Fruit fly (Drosophila melanogaster) whole organism, embryonic: ENCODE measurements around the gene Nf-YC.

Source experiments
- B-H2 ChIP-seq: fragments of 200-800 bp; sonication (Bioruptor generic); optimal IDR thresholded peaks from 2 replicates; lab custom pipeline; 2018; ENCODE audit warnings: missing biosample characterization, mild to moderate bottlenecking, missing genetic modification characterization
- Bdp1 ChIP-seq: fragments of 200-800 bp; sonication (Bioruptor generic); optimal IDR thresholded peaks from 3 replicates; lab custom pipeline; 2016; ENCODE audit warnings: missing biosample characterization, missing genetic modification characterization
- CG1024 ChIP-seq: fragments of 200-800 bp; sonication (Bioruptor generic); IDR thresholded peaks from 2 replicates; pipeline ENCODE4 v1.3.6; 2022; ENCODE audit warnings: missing biosample characterization, missing genetic modification characterization
- CG10321 ChIP-seq: fragments of 200-800 bp; sonication (Bioruptor generic); IDR thresholded peaks from 2 replicates; pipeline ENCODE4 v1.3.6; 2022; ENCODE audit warnings: missing biosample characterization, missing genetic modification characterization
- CG1603 ChIP-seq: fragments of 200-800 bp; sonication (Bioruptor generic); optimal IDR thresholded peaks from 2 replicates; lab custom pipeline; 2019; ENCODE audit warnings: missing biosample characterization, mild to moderate bottlenecking, missing genetic modification characterization, moderate library complexity
- CG17802 ChIP-seq: fragments of 200-800 bp; sonication (Bioruptor generic); optimal IDR thresholded peaks from 2 replicates; lab custom pipeline; 2018; ENCODE audit warnings: missing biosample characterization, mild to moderate bottlenecking, missing genetic modification characterization, moderate library complexity
- CG17829 ChIP-seq: fragments of 200-800 bp; optimal IDR thresholded peaks from 2 replicates; lab custom pipeline; 2019; ENCODE audit warnings: missing biosample characterization, mild to moderate bottlenecking, missing genetic modification characterization, moderate library complexity
- CG1832 ChIP-seq: fragments of 200-800 bp; sonication (Bioruptor generic); optimal IDR thresholded peaks from 2 replicates; lab custom pipeline; 2017; ENCODE audit warnings: missing biosample characterization, mild to moderate bottlenecking, missing genetic modification characterization, inconsistent platforms
- CG18476 ChIP-seq: fragments of 200-800 bp; sonication (Bioruptor generic); optimal IDR thresholded peaks from 2 replicates; lab custom pipeline; 2016; ENCODE audit warnings: missing biosample characterization, mild to moderate bottlenecking, missing genetic modification characterization
- CG18764 ChIP-seq: fragments of 200-800 bp; sonication (Bioruptor generic); optimal IDR thresholded peaks from 3 replicates; lab custom pipeline; 2016; ENCODE audit warnings: missing biosample characterization, missing genetic modification characterization
- CG2202 ChIP-seq: fragments of 200-800 bp; sonication (Bioruptor generic); optimal IDR thresholded peaks from 2 replicates; lab custom pipeline; 2018; ENCODE audit warnings: missing biosample characterization, mild to moderate bottlenecking, missing genetic modification characterization
- CG34224 ChIP-seq: fragments of 200-800 bp; sonication (Bioruptor generic); IDR thresholded peaks from 3 replicates; pipeline ENCODE4 v1.3.6; 2022; ENCODE audit warnings: missing biosample characterization, missing genetic modification characterization; ENCODE audit not compliant: partially characterized antibody
- CG3995 ChIP-seq: fragments of 200-800 bp; sonication (Bioruptor generic); optimal IDR thresholded peaks from 3 replicates; lab custom pipeline; 2016; ENCODE audit warnings: missing biosample characterization, missing genetic modification characterization
- CG4730 ChIP-seq: fragments of 200-800 bp; sonication (Bioruptor generic); IDR thresholded peaks from 2 replicates; pipeline ENCODE4 v1.3.6; 2022; ENCODE audit warnings: missing biosample characterization, missing genetic modification characterization
- CG5180 ChIP-seq: fragments of 200-800 bp; sonication (Bioruptor generic); optimal IDR thresholded peaks from 3 replicates; lab custom pipeline; 2017; ENCODE audit warnings: missing biosample characterization, missing genetic modification characterization, mild to moderate bottlenecking, moderate library complexity, missing genetic modification reagents
- CG5953 ChIP-seq: fragments of 200-800 bp; sonication (Bioruptor generic); IDR thresholded peaks from 2 replicates; pipeline ENCODE4 v1.3.6; 2022; ENCODE audit warnings: missing biosample characterization, missing genetic modification characterization
- CkIIα-i1 ChIP-seq: fragments of 200-800 bp; sonication (Bioruptor generic); IDR thresholded peaks from 2 replicates; pipeline ENCODE4 v1.3.6; 2022; ENCODE audit warnings: missing biosample characterization, missing genetic modification characterization
- Dfd ChIP-seq, 2 experiments: fragments of >200 bp; optimal IDR thresholded peaks; 2 replicates each; lab custom pipeline; 2017; ENCODE audit warnings: missing biosample characterization in 2 of 2, missing genetic modification characterization in 2 of 2
- Dll ChIP-seq: fragments of 200-800 bp; sonication (Bioruptor generic); IDR thresholded peaks from 4 replicates; pipeline ENCODE4 v1.3.6; 2022; ENCODE audit warnings: missing biosample characterization, missing genetic modification characterization; ENCODE audit not compliant: partially characterized antibody
- Dref ChIP-seq: fragments of 200-800 bp; sonication (Bioruptor generic); IDR thresholded peaks from 2 replicates; pipeline ENCODE4 v1.3.6; 2022; ENCODE audit warnings: missing biosample characterization, missing genetic modification characterization
- Gsc ChIP-seq: fragments of 200-800 bp; sonication (Bioruptor generic); IDR thresholded peaks from 2 replicates; pipeline ENCODE4 v1.3.6; 2022; ENCODE audit warnings: missing biosample characterization, missing genetic modification characterization
- HHEX ChIP-seq: fragments of 200-800 bp; sonication (Bioruptor generic); optimal IDR thresholded peaks from 3 replicates; lab custom pipeline; 2017; ENCODE audit warnings: missing biosample characterization, mild to moderate bottlenecking, missing genetic modification characterization, missing genetic modification reagents
- HLHmδ ChIP-seq: fragments of 200-800 bp; sonication (Bioruptor generic); optimal IDR thresholded peaks from 2 replicates; lab custom pipeline; 2018; ENCODE audit warnings: missing biosample characterization, mild to moderate bottlenecking, missing genetic modification characterization, moderate library complexity
- MBD-R2 ChIP-seq: fragments of 200-800 bp; sonication (Bioruptor generic); IDR thresholded peaks from 2 replicates; pipeline ENCODE4 v1.3.6; 2022; ENCODE audit warnings: missing biosample characterization, missing genetic modification characterization
- PHDP ChIP-seq: fragments of 200-800 bp; sonication (Bioruptor generic); optimal IDR thresholded peaks from 3 replicates; lab custom pipeline; 2018; ENCODE audit warnings: missing biosample characterization, mild to moderate bottlenecking, missing genetic modification characterization, moderate library complexity
- Sry-β ChIP-seq: fragments of 200-800 bp; sonication (Bioruptor generic); optimal IDR thresholded peaks from 2 replicates; lab custom pipeline; 2018; ENCODE audit warnings: missing biosample characterization, mild to moderate bottlenecking, missing genetic modification characterization, moderate library complexity
- Tbp ChIP-seq: fragments of >200 bp; optimal IDR thresholded peaks from 2 replicates; lab custom pipeline; 2018; ENCODE audit warnings: missing biosample characterization, missing genetic modification characterization
- abd-A ChIP-seq: fragments of 200-800 bp; sonication (Bioruptor generic); optimal IDR thresholded peaks from 3 replicates; lab custom pipeline; 2019; ENCODE audit warnings: missing biosample characterization, mild to moderate bottlenecking, missing genetic modification characterization, moderate library complexity
- br ChIP-seq: fragments of >200 bp; optimal IDR thresholded peaks from 2 replicates; lab custom pipeline; 2017
- cas ChIP-seq: fragments of 200-800 bp; sonication (Bioruptor generic); IDR thresholded peaks from 2 replicates; pipeline ENCODE4 v1.3.6; 2022; ENCODE audit warnings: missing biosample characterization, missing genetic modification characterization
- danr ChIP-seq: fragments of 200-800 bp; sonication (Bioruptor generic); IDR thresholded peaks from 2 replicates; pipeline ENCODE4 v1.3.6; 2022; ENCODE audit warnings: missing biosample characterization, missing genetic modification characterization
- dmrt11E ChIP-seq: fragments of 200-800 bp; sonication (Bioruptor generic); optimal IDR thresholded peaks from 3 replicates; lab custom pipeline; 2018; ENCODE audit warnings: missing biosample characterization, mild to moderate bottlenecking, missing genetic modification characterization, moderate library complexity
- eve ChIP-seq, 2 experiments: fragments of >200 bp; optimal IDR thresholded peaks; 2 replicates each; lab custom pipeline; 2017; ENCODE audit warnings: missing biosample characterization in 2 of 2, missing genetic modification characterization in 2 of 2
- exex ChIP-seq: fragments of 200-800 bp; sonication (Bioruptor generic); optimal IDR thresholded peaks from 4 replicates; lab custom pipeline; 2018; ENCODE audit warnings: missing biosample characterization, mild to moderate bottlenecking, missing genetic modification characterization, moderate library complexity
- eyg ChIP-seq: fragments of 200-800 bp; sonication (Bioruptor generic); optimal IDR thresholded peaks from 3 replicates; lab custom pipeline; 2016; ENCODE audit warnings: missing biosample characterization, missing genetic modification characterization
- fd3F ChIP-seq: fragments of 200-800 bp; sonication (Bioruptor generic); optimal IDR thresholded peaks from 2 replicates; lab custom pipeline; 2018; ENCODE audit warnings: missing biosample characterization, mild to moderate bottlenecking, missing genetic modification characterization, moderate library complexity
- fd96Cb ChIP-seq: fragments of 200-800 bp; sonication (Bioruptor generic); optimal IDR thresholded peaks from 2 replicates; lab custom pipeline; 2018; ENCODE audit warnings: missing biosample characterization, mild to moderate bottlenecking, missing genetic modification characterization, moderate library complexity
- hth ChIP-seq: fragments of >200 bp; optimal IDR thresholded peaks from 2 replicates; lab custom pipeline; 2017; ENCODE audit warnings: inconsistent platforms
- ind ChIP-seq: fragments of 200-800 bp; sonication (Bioruptor generic); optimal IDR thresholded peaks from 3 replicates; lab custom pipeline; 2016; ENCODE audit warnings: missing biosample characterization, missing genetic modification characterization
- knrl ChIP-seq: fragments of 200-800 bp; sonication (Bioruptor generic); IDR thresholded peaks from 3 replicates; pipeline ENCODE4 v1.3.6; 2022; ENCODE audit warnings: missing biosample characterization, missing genetic modification characterization; ENCODE audit not compliant: partially characterized antibody
- mirr ChIP-seq: fragments of 200-800 bp; sonication (Bioruptor generic); optimal IDR thresholded peaks from 3 replicates; lab custom pipeline; 2018; ENCODE audit warnings: missing biosample characterization, mild to moderate bottlenecking, missing genetic modification characterization
- nerfin-1 ChIP-seq: fragments of 200-800 bp; sonication (Bioruptor generic); optimal IDR thresholded peaks from 3 replicates; lab custom pipeline; 2019; ENCODE audit warnings: missing biosample characterization, mild to moderate bottlenecking, missing genetic modification characterization, moderate library complexity
- otp ChIP-seq: fragments of 200-800 bp; sonication (Bioruptor generic); IDR thresholded peaks from 3 replicates; pipeline ENCODE4, ENCODE4 v1.3.6; 2022; ENCODE audit warnings: missing biosample characterization, missing genetic modification characterization
- pum ChIP-seq: fragments of 200-800 bp; sonication (Bioruptor generic); optimal IDR thresholded peaks from 2 replicates; lab custom pipeline; 2016; ENCODE audit warnings: missing biosample characterization, missing genetic modification characterization
- schlank ChIP-seq: fragments of 200-800 bp; sonication (Bioruptor generic); optimal IDR thresholded peaks from 2 replicates; lab custom pipeline; 2018; ENCODE audit warnings: missing biosample characterization, mild to moderate bottlenecking, missing genetic modification characterization
- slbo ChIP-seq: fragments of 200-800 bp; sonication (Bioruptor generic); IDR thresholded peaks from 2 replicates; pipeline ENCODE4 v1.3.6; 2022; ENCODE audit warnings: missing biosample characterization, missing genetic modification characterization
- sob ChIP-seq: fragments of 200-800 bp; sonication (Bioruptor generic); IDR thresholded peaks from 2 replicates; pipeline ENCODE4 v1.3.6; 2022; ENCODE audit warnings: missing biosample characterization, missing genetic modification characterization
- trh ChIP-seq: fragments of 200-800 bp; sonication (Bioruptor generic); optimal IDR thresholded peaks from 2 replicates; lab custom pipeline; 2016; ENCODE audit warnings: missing biosample characterization, missing genetic modification characterization
- twi ChIP-seq: fragments of 200-800 bp; optimal IDR thresholded peaks from 2 replicates; lab custom pipeline; 2019; ENCODE audit warnings: missing biosample characterization, mild to moderate bottlenecking, missing genetic modification characterization, moderate library complexity
- wek ChIP-seq: fragments of 200-800 bp; sonication (Bioruptor generic); optimal IDR thresholded peaks from 3 replicates; lab custom pipeline; 2018; ENCODE audit warnings: missing biosample characterization, mild to moderate bottlenecking, missing genetic modification characterization, moderate library complexity
- z ChIP-seq: fragments of 200-800 bp; sonication (Bioruptor generic); IDR thresholded peaks from 3 replicates; pipeline ENCODE4 v1.3.6; 2022; ENCODE audit warnings: missing biosample characterization, missing genetic modification characterization

The Nf-YC gene

dm6 chrX:6793390-6793789 is 27.3 kb downstream of the Nf-YC start (continued):
- TF ChIP-seq danr (GFP tag; lab: Robert Waterston, UW) (peak; percentile 10; the same call in 1 of the 2 replicates), CG18476 (GFP tag; lab: Kevin White, UChicago) (peak; percentile 3), br (no peak), Dfd (GFP tag; optimal IDR thresholded peaks at IDR 0.05; lab: Kevin White, UChicago) (no peak), CG18764 (GFP tag; lab: Kevin White, UChicago) (peak; percentile 42), nerfin-1 (tag; lab: Kevin White, UChicago) (peak; percentile 42), MBD-R2 (peak; percentile 52; the same call in 1 of the 2 replicates), mirr (GFP tag; lab: Kevin White, UChicago) (no peak), Tbp (GFP tag; lab: Kevin White, UChicago) (no peak), PHDP (tag; lab: Kevin White, UChicago) (peak; percentile 68), pum (GFP tag; lab: Kevin White, UChicago) (peak; percentile 55), sob (GFP tag; lab: Robert Waterston, UW) (peak; percentile 77), hth (lab: Kevin White, UChicago) (no peak), CkIIα-i1 (peak; percentile 40; the same call in 1 of the 2 replicates), CG3995 (GFP tag; lab: Kevin White, UChicago) (peak; percentile 51), CG2202 (no peak), wek (GFP tag; lab: Kevin White, UChicago) (peak; percentile 46), twi (no peak), fd96Cb (tag; lab: Kevin White, UChicago) (peak; percentile 69), CG34224 (GFP tag; lab: Robert Waterston, UW) (no peak), ind (GFP tag; lab: Kevin White, UChicago) (peak; percentile 81), otp (peak; percentile 70; the same call in 2 of the 3 replicates), B-H2 (GFP tag; lab: Kevin White, UChicago) (no peak), CG1024 (GFP tag; lab: Robert Waterston, UW) (0 out of 2 replicates have a peak, but pooled peaks have one; percentile 5), cas (GFP tag; lab: Robert Waterston, UW) (0 out of 2 replicates have a peak, but pooled peaks have one; percentile 22), Sry-β (GFP tag; lab: Kevin White, UChicago) (no peak), eyg (GFP tag; lab: Kevin White, UChicago) (peak; percentile 55), CG1832 (GFP tag; lab: Kevin White, UChicago) (no peak), HHEX (peak; percentile 67), Dll (no peak), CG1603 (peak; percentile 81), trh (GFP tag; lab: Kevin White, UChicago) (peak; percentile 15), CG4730 (GFP tag; lab: Robert Waterston, UW) (peak; percentile 32; the same call in 1 of the 2 replicates), CG10321 (no peak), slbo (GFP tag; lab: Robert Waterston, UW) (peak; percentile 91), fd3F (GFP tag; lab: Kevin White, UChicago) (peak; percentile 69), CG17829 (tag; lab: Kevin White, UChicago) (no peak), eve (GFP tag; optimal IDR thresholded peaks at IDR 0.05; lab: Kevin White, UChicago) (no peak), knrl (GFP tag; lab: Robert Waterston, UW) (no peak), CG5953 (GFP tag; lab: Robert Waterston, UW) (0 out of 2 replicates have a peak, but pooled peaks have one; percentile 8), dmrt11E (tag; lab: Kevin White, UChicago) (no peak), abd-A (tag; lab: Kevin White, UChicago) (no peak), HLHmδ (GFP tag; lab: Kevin White, UChicago) (no peak), Dref (GFP tag; lab: Robert Waterston, UW) (no peak), schlank (tag; lab: Kevin White, UChicago) (peak; percentile 68), exex (peak; percentile 14), Bdp1 (no peak), CG17802 (tag; lab: Kevin White, UChicago) (peak; percentile 25), Gsc (no peak), z (GFP tag; lab: Robert Waterston, UW) (no peak), CG5180 (peak; percentile 36)
